Fruit fly (Drosophila melanogaster): ENCODE data around the gene IleRS.

DNA sequence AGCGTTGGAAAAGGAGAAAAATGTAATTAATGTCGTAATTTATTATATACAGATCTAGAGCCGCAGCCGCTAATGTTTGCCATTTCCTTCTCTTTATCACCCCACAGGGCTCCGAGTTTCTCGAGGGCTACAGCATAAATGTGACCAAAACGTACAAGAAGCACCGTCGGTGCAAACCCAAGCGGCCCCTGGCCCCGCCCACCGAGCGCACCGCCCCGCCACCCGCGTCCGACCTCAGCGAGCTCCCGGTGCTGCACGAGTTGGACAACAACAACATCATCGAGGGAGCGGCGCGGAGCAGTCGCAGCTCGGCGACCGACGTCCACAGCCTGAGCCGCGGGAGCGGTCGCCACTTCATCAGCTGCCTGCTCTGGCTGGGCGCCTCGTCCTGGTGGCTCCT is 46.2 kb upstream of the IleRS start:
- TF ChIP-seq kay (GFP tag; ENCODE audit: borderline replicate concordance) (no peak), CG7101 (tag; optimal IDR thresholded peaks at IDR 0.05) (no peak), cnc (optimal IDR thresholded peaks at IDR 0.05) (no peak), Mnt (GFP tag; optimal IDR thresholded peaks at IDR 0.05) (no peak), tj (GFP tag; optimal IDR thresholded peaks at IDR 0.05) (no peak), CG11617 (GFP tag; optimal IDR thresholded peaks at IDR 0.05) (no peak), pad (GFP tag; optimal IDR thresholded peaks at IDR 0.05) (no peak)

Data from whole organism, adult.